Fruit fly (Drosophila melanogaster) whole organism: ENCODE results near the gene Myo81F.

Source experiments
- Dll ChIP-seq: fragments of >200 bp; optimal IDR thresholded peaks from 2 replicates; lab custom pipeline; 2017
- usp ChIP-seq: fragments of >200 bp; optimal IDR thresholded peaks from 2 replicates; lab custom pipeline; 2017; ENCODE audit warnings: missing biosample characterization, missing genetic modification characterization, mixed read lengths

- no peak for TF ChIP-seq usp (GFP tag; lab: Kevin White, UChicago)
- no peak for TF ChIP-seq Dll
Observed at dm6 chr3R:1212579-1212978, 645.7 kb downstream of the Myo81F start.
